Worm (Caenorhabditis elegans): ENCODE data around the gene srx-115.

Gene srx-115

DNA sequence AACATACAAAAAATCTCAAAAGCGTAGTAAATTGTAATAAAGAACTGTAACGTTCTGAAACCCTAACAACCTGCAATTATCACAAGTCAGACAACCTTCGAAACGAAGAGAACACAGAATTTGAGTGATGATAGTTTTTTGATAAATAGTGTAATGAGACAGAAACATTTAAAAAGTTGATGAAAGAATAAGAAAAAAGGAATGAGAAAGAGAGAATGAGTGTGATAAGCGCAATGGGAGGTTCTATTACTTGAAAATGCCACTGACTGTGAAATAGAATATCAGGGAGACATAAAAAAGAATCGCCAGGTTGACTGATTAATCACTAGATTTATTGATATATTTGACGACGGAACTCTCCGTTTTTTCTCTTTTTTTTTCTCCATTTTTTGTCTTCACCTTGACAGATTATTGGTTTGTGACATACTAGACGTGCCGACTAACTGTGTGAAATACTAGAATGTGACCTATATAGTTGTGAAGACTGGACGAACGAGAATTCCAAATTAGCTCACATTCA lies 27.7 kb downstream of the srx-115 start:
- TF ChIP-seq C34F6.9 (tag; optimal IDR thresholded peaks at IDR 0.05) (no peak), sma-9 (GFP tag; optimal IDR thresholded peaks at IDR 0.05) (no peak), sma-9 (tag; optimal IDR thresholded peaks at IDR 0.05) (no peak), blmp-1 (tag; optimal IDR thresholded peaks at IDR 0.05; ENCODE audit: insufficient read depth) (peak; percentile 53), ztf-4 (tag; optimal IDR thresholded peaks at IDR 0.05) (no peak), nhr-12 (tag; optimal IDR thresholded peaks at IDR 0.05) (no peak), peb-1 (tag; optimal IDR thresholded peaks at IDR 0.05) (no peak), elt-3 (tag; optimal IDR thresholded peaks at IDR 0.05) (no peak), R02D3.7 (tag; optimal IDR thresholded peaks at IDR 0.05) (no peak), nhr-237 (tag; optimal IDR thresholded peaks at IDR 0.05) (no peak), mdl-1 (tag; optimal IDR thresholded peaks at IDR 0.05) (no peak), ceh-16 (tag; optimal IDR thresholded peaks at IDR 0.05) (no peak), sma-3 (GFP tag; optimal IDR thresholded peaks at IDR 0.05) (peak; percentile 17), nhr-25 (tag; optimal IDR thresholded peaks at IDR 0.05) (no peak), egl-27 (tag; optimal IDR thresholded peaks at IDR 0.05) (no peak), lin-39 (tag; optimal IDR thresholded peaks at IDR 0.05) (no peak), nhr-6 (tag; optimal IDR thresholded peaks at IDR 0.05) (no peak), unc-39 (tag; optimal IDR thresholded peaks at IDR 0.05) (no peak), fos-1 (tag; optimal IDR thresholded peaks at IDR 0.05) (peak; percentile 64), ceh-82 (tag; optimal IDR thresholded peaks at IDR 0.05) (no peak), alr-1 (tag; optimal IDR thresholded peaks at IDR 0.05) (no peak), nhr-23 (tag; optimal IDR thresholded peaks at IDR 0.05) (no peak), mbf-1 (tag; optimal IDR thresholded peaks at IDR 0.05) (no peak), nhr-77 (tag; optimal IDR thresholded peaks at IDR 0.05) (no peak), unc-62 (GFP tag; optimal IDR thresholded peaks at IDR 0.05) (no peak), crh-2 (tag; optimal IDR thresholded peaks at IDR 0.05) (no peak), ZK546.5 (tag; optimal IDR thresholded peaks at IDR 0.05) (no peak)

DNA sequence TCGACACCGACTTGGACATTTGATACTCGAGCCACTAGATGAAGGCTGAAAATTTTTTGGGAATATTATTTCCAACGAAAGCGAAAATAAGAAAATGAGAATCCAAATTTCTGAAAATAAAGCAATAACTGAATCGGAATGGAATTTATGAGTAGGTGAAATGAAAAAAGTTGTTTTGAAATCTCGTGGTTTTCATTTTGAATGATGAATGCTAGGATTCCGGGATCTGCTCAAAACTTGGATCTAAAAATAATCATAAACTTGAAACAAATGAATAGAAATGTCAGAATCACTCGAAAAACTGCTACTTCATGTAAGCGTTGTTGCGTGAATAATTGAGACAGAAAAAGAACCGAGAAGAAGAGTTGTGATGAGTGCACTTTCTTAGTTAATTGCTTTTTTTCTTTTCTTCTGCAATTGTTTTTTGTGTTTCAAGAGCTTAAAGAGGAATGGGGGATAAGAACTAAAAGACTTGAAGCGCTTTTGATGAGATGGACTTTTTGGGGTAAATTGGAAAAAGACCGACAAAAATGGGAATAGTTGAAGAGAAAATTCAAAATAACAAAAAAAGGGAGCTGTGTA lies 29.4 kb downstream of the srx-115 start, which contains the start of gene magu-2:
Gene magu-2, minus strand, starts transcription at position 51 of the 582 bp plus-strand sequence.
- TF ChIP-seq ztf-1 (GFP tag; conservative IDR thresholded peaks at IDR 0.05) (no peak), ztf-11 (tag; optimal IDR thresholded peaks at IDR 0.05) (no peak), unc-39 (tag; optimal IDR thresholded peaks at IDR 0.05) (no peak), lsy-2 (tag; optimal IDR thresholded peaks at IDR 0.05) (no peak), C34F6.9 (tag; optimal IDR thresholded peaks at IDR 0.05) (no peak), nhr-77 (tag; optimal IDR thresholded peaks at IDR 0.05) (no peak), nhr-129 (tag; optimal IDR thresholded peaks at IDR 0.05) (no peak)

DNA sequence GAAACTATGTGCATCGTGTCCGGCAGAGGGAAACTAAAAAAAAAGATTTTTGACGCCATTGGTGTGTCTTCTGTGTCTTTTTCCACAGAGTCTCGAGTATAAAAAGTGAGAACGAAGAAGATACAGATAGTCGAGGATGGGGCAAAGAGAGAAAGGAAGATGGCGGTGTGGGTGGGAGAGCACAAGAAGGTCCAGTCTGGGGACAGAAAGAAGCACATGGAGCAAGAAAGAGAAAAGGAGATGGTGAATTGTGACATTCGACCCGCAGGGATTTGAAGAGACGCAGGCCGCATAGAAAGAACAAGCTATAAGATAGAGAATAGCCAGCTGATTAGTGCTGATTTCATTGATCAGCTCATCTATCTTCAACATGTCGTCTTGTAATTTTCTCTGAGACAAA lies 30.6 kb downstream of the srx-115 start:
- TF ChIP-seq lin-11 (tag; optimal IDR thresholded peaks at IDR 0.05), result no peak
- TF ChIP-seq ceh-82 (tag; optimal IDR thresholded peaks at IDR 0.05), result no peak
- no peak for TF ChIP-seq nhr-25 (tag; optimal IDR thresholded peaks at IDR 0.05)
- TF ChIP-seq elt-3 (tag; optimal IDR thresholded peaks at IDR 0.05), result no peak
- no peak for TF ChIP-seq elt-1 (tag; optimal IDR thresholded peaks at IDR 0.05)
- TF ChIP-seq unc-62 (GFP tag; optimal IDR thresholded peaks at IDR 0.05), result no peak
- TF ChIP-seq gmeb-1 (tag; optimal IDR thresholded peaks at IDR 0.05), result no peak
- TF ChIP-seq ama-1 (optimal IDR thresholded peaks at IDR 0.05), result no peak
- TF ChIP-seq fos-1 (tag; optimal IDR thresholded peaks at IDR 0.05), result no peak
- TF ChIP-seq nhr-237 (tag; optimal IDR thresholded peaks at IDR 0.05), result no peak
- TF ChIP-seq snpc-4 (tag; optimal IDR thresholded peaks at IDR 0.05), result no peak
- TF ChIP-seq aly-2 (tag; optimal IDR thresholded peaks at IDR 0.05), result no peak
- TF ChIP-seq unc-39 (tag; optimal IDR thresholded peaks at IDR 0.05), result no peak
- no peak for TF ChIP-seq mab-5 (tag; optimal IDR thresholded peaks at IDR 0.05)
- TF ChIP-seq nhr-129 (tag; optimal IDR thresholded peaks at IDR 0.05), result peak; percentile 34
- no peak for TF ChIP-seq ZK546.5 (tag; optimal IDR thresholded peaks at IDR 0.05)
- TF ChIP-seq nhr-12 (tag; optimal IDR thresholded peaks at IDR 0.05), result no peak
- TF ChIP-seq blmp-1 (tag; optimal IDR thresholded peaks at IDR 0.05; ENCODE audit: insufficient read depth), result no peak
- no peak for TF ChIP-seq sem-4 (tag; optimal IDR thresholded peaks at IDR 0.05)
- TF ChIP-seq nhr-21 (tag; optimal IDR thresholded peaks at IDR 0.05), result no peak
- TF ChIP-seq nhr-23 (tag; optimal IDR thresholded peaks at IDR 0.05), result no peak
- TF ChIP-seq peb-1 (tag; optimal IDR thresholded peaks at IDR 0.05), result no peak
- no peak for TF ChIP-seq nhr-6 (tag; optimal IDR thresholded peaks at IDR 0.05)
- no peak for TF ChIP-seq egl-27 (tag; optimal IDR thresholded peaks at IDR 0.05)
- no peak for TF ChIP-seq lsy-2 (tag; optimal IDR thresholded peaks at IDR 0.05)
- TF ChIP-seq sma-9 (GFP tag; optimal IDR thresholded peaks at IDR 0.05), result peak; percentile 67
- no peak for TF ChIP-seq sma-9 (tag; optimal IDR thresholded peaks at IDR 0.05)
- no peak for TF ChIP-seq skn-1 (tag; optimal IDR thresholded peaks at IDR 0.05)
- TF ChIP-seq R02D3.7 (tag; optimal IDR thresholded peaks at IDR 0.05), result no peak
- no peak for TF ChIP-seq mbf-1 (tag; optimal IDR thresholded peaks at IDR 0.05)
- peak; percentile 77 for TF ChIP-seq F13H6.1 (tag; optimal IDR thresholded peaks at IDR 0.05)
- no peak for TF ChIP-seq lin-39 (tag; optimal IDR thresholded peaks at IDR 0.05)
- no peak for TF ChIP-seq dmd-4 (tag; optimal IDR thresholded peaks at IDR 0.05)
- no peak for TF ChIP-seq C34F6.9 (tag; optimal IDR thresholded peaks at IDR 0.05)
- TF ChIP-seq crh-2 (tag; optimal IDR thresholded peaks at IDR 0.05), result no peak
- TF ChIP-seq nhr-11 (tag; optimal IDR thresholded peaks at IDR 0.05), result no peak
- TF ChIP-seq ztf-11 (tag; optimal IDR thresholded peaks at IDR 0.05), result no peak
- peak; percentile 6 for TF ChIP-seq zag-1 (tag; optimal IDR thresholded peaks at IDR 0.05)
- TF ChIP-seq alr-1 (tag; optimal IDR thresholded peaks at IDR 0.05), result no peak
- TF ChIP-seq ceh-16 (tag; optimal IDR thresholded peaks at IDR 0.05), result no peak
- no peak for TF ChIP-seq ztf-4 (tag; optimal IDR thresholded peaks at IDR 0.05)
- peak in 1 of 2 experiments; percentile 13 for TF ChIP-seq mdl-1 (tag; optimal IDR thresholded peaks at IDR 0.05)
- TF ChIP-seq sma-3 (GFP tag; optimal IDR thresholded peaks at IDR 0.05), result no peak

Data from whole organism, L2 larva.